Worm (Caenorhabditis elegans): Measurements from ENCODE around the gene sec-10.

- no peak for TF ChIP-seq nhr-28 (tag; optimal IDR thresholded peaks at IDR 0.05)
- no peak for TF ChIP-seq nhr-77 (tag; optimal IDR thresholded peaks at IDR 0.05)
- TF ChIP-seq xbp-1 (tag; optimal IDR thresholded peaks at IDR 0.05) = no peak
- no peak for TF ChIP-seq irx-1 (tag; optimal IDR thresholded peaks at IDR 0.05)
- TF ChIP-seq nhr-11 (tag; optimal IDR thresholded peaks at IDR 0.05) = no peak
- TF ChIP-seq aly-2 (tag; optimal IDR thresholded peaks at IDR 0.05) = no peak
These were observed 25.1 kb downstream of the sec-10 start, which contains the start of gene C46A5.4 for ce11 chrIV:7757245-7757644.
